Fruit fly (Drosophila melanogaster) whole organism, embryonic: Measurements from ENCODE around the gene CG31922.

Experiments
- BEAF-32 ChIP-seq: fragments of 200-800 bp; sonication (Bioruptor generic); optimal IDR thresholded peaks from 3 replicates; lab custom pipeline; 2017; ENCODE audit warnings: missing biosample characterization, missing genetic modification characterization, mild to moderate bottlenecking, moderate library complexity, missing genetic modification reagents
- CG10267 ChIP-seq: fragments of 200-800 bp; sonication (Bioruptor generic); optimal IDR thresholded peaks from 2 replicates; lab custom pipeline; 2018; ENCODE audit warnings: missing biosample characterization, mild to moderate bottlenecking, missing genetic modification characterization, moderate library complexity
- CG10366 ChIP-seq: fragments of 200-800 bp; sonication (Bioruptor generic); IDR thresholded peaks from 2 replicates; pipeline ENCODE4 v1.3.6; 2022; ENCODE audit warnings: missing biosample characterization, missing genetic modification characterization
- CG10959 ChIP-seq: fragments of 200-800 bp; sonication (Bioruptor generic); IDR thresholded peaks from 2 replicates; pipeline ENCODE4 v1.3.6; 2022; ENCODE audit warnings: missing biosample characterization, missing genetic modification characterization
- CG10979 ChIP-seq: fragments of 200-800 bp; sonication (Bioruptor generic); optimal IDR thresholded peaks from 2 replicates; lab custom pipeline; 2018; ENCODE audit warnings: missing biosample characterization, mild to moderate bottlenecking, missing genetic modification characterization, moderate library complexity
- CG11398 ChIP-seq: fragments of 200-800 bp; sonication (Bioruptor generic); optimal IDR thresholded peaks from 2 replicates; lab custom pipeline; 2016; ENCODE audit warnings: missing biosample characterization, missing genetic modification characterization
- CG12155 ChIP-seq: fragments of 200-800 bp; sonication (Bioruptor generic); optimal IDR thresholded peaks from 3 replicates; lab custom pipeline; 2016; ENCODE audit warnings: missing biosample characterization, missing genetic modification characterization
- CG12942 ChIP-seq: fragments of 200-800 bp; sonication (Bioruptor generic); optimal IDR thresholded peaks from 3 replicates; lab custom pipeline; 2016; ENCODE audit warnings: missing biosample characterization, missing genetic modification characterization
- CG13123 ChIP-seq: fragments of 200-800 bp; sonication (Bioruptor generic); optimal IDR thresholded peaks from 2 replicates; lab custom pipeline; 2016; ENCODE audit warnings: missing biosample characterization, missing genetic modification characterization
- CG17912 ChIP-seq: fragments of 200-800 bp; sonication (Bioruptor generic); optimal IDR thresholded peaks from 2 replicates; lab custom pipeline; 2018; ENCODE audit warnings: missing biosample characterization, mild to moderate bottlenecking, missing genetic modification characterization
- CG2120 ChIP-seq: fragments of 200-800 bp; sonication (Bioruptor generic); optimal IDR thresholded peaks from 3 replicates; lab custom pipeline; 2016; ENCODE audit warnings: missing biosample characterization, missing genetic modification characterization
- CG2202 ChIP-seq: fragments of 200-800 bp; sonication (Bioruptor generic); optimal IDR thresholded peaks from 2 replicates; lab custom pipeline; 2018; ENCODE audit warnings: missing biosample characterization, mild to moderate bottlenecking, missing genetic modification characterization
- CG30020 ChIP-seq: fragments of 200-800 bp; optimal IDR thresholded peaks from 2 replicates; lab custom pipeline; 2019; ENCODE audit warnings: missing biosample characterization, mild to moderate bottlenecking, missing genetic modification characterization, moderate library complexity
- CG6765 ChIP-seq: fragments of 200-800 bp; sonication (Bioruptor generic); optimal IDR thresholded peaks from 3 replicates; lab custom pipeline; 2017; ENCODE audit warnings: missing biosample characterization, mild to moderate bottlenecking, missing genetic modification characterization
- CG7556 ChIP-seq: fragments of 200-800 bp; sonication (Bioruptor generic); optimal IDR thresholded peaks from 2 replicates; lab custom pipeline; 2017; ENCODE audit warnings: missing biosample characterization, mild to moderate bottlenecking, missing genetic modification characterization
- CG7963 ChIP-seq: fragments of 200-800 bp; sonication (Bioruptor generic); IDR thresholded peaks from 3 replicates; pipeline ENCODE4 v1.3.6; 2022; ENCODE audit warnings: missing biosample characterization, missing genetic modification characterization; ENCODE audit not compliant: partially characterized antibody
- CG7987 ChIP-seq: fragments of 200-800 bp; sonication (Bioruptor generic); optimal IDR thresholded peaks from 2 replicates; lab custom pipeline; 2018; ENCODE audit warnings: missing biosample characterization, mild to moderate bottlenecking, missing genetic modification characterization, moderate library complexity
- CG8359 ChIP-seq: fragments of 200-800 bp; sonication (Bioruptor generic); optimal IDR thresholded peaks from 2 replicates; lab custom pipeline; 2017; ENCODE audit warnings: missing biosample characterization, mild to moderate bottlenecking, missing genetic modification characterization, borderline replicate concordance
- CG8478 ChIP-seq: fragments of >200 bp; optimal IDR thresholded peaks from 2 replicates; lab custom pipeline; 2018
- CG9215 ChIP-seq: fragments of 200-800 bp; sonication (Bioruptor generic); IDR thresholded peaks from 2 replicates; pipeline ENCODE4 v1.3.6; 2022; ENCODE audit warnings: missing biosample characterization, missing genetic modification characterization
- CG9727 ChIP-seq: fragments of 200-800 bp; sonication (Bioruptor generic); optimal IDR thresholded peaks from 3 replicates; lab custom pipeline; 2017; ENCODE audit warnings: missing biosample characterization, mild to moderate bottlenecking, missing genetic modification characterization
- Dad ChIP-seq: fragments of 200-800 bp; sonication (Bioruptor generic); optimal IDR thresholded peaks from 3 replicates; lab custom pipeline; 2016; ENCODE audit warnings: missing biosample characterization, missing genetic modification characterization
- H15 ChIP-seq: fragments of 200-800 bp; sonication (Bioruptor generic); IDR thresholded peaks from 3 replicates; pipeline ENCODE4 v1.3.6; 2022; ENCODE audit warnings: missing biosample characterization, missing genetic modification characterization
- HLH4C ChIP-seq: fragments of 200-800 bp; sonication (Bioruptor generic); IDR thresholded peaks from 3 replicates; pipeline ENCODE4 v1.3.6; 2022; ENCODE audit warnings: missing biosample characterization, missing genetic modification characterization; ENCODE audit not compliant: partially characterized antibody
- Hr51 ChIP-seq, 2 experiments: fragments of 200-800 bp; sonication (Bioruptor generic); optimal IDR thresholded peaks; 2 replicates in 1 of 2; 3 replicates in 1 of 2; lab custom pipeline; 2016 to 2018; ENCODE audit warnings: missing biosample characterization in 2 of 2, missing genetic modification characterization in 2 of 2, mild to moderate bottlenecking in 1 of 2, moderate library complexity in 1 of 2
- Kr ChIP-seq: fragments of 200-800 bp; sonication (Bioruptor generic); optimal IDR thresholded peaks from 2 replicates; lab custom pipeline; 2017; ENCODE audit warnings: missing biosample characterization, mild to moderate bottlenecking, missing genetic modification characterization
- Lpt ChIP-seq: fragments of >200 bp; optimal IDR thresholded peaks from 2 replicates; lab custom pipeline; 2018; ENCODE audit warnings: missing biosample characterization, missing genetic modification characterization
- MESR4 ChIP-seq: fragments of 200-800 bp; sonication (Bioruptor generic); optimal IDR thresholded peaks from 2 replicates; lab custom pipeline; 2018; ENCODE audit warnings: missing biosample characterization, mild to moderate bottlenecking, missing genetic modification characterization, moderate library complexity
- MTF-1 ChIP-seq: fragments of 200-800 bp; sonication (Bioruptor generic); optimal IDR thresholded peaks from 2 replicates; lab custom pipeline; 2018; ENCODE audit warnings: missing biosample characterization, mild to moderate bottlenecking, missing genetic modification characterization, borderline replicate concordance
- Myb ChIP-seq: fragments of 200-800 bp; sonication (Bioruptor generic); optimal IDR thresholded peaks from 2 replicates; lab custom pipeline; 2016; ENCODE audit warnings: missing biosample characterization, missing genetic modification characterization
- Optix ChIP-seq: fragments of 200-800 bp; sonication (Bioruptor generic); IDR thresholded peaks from 3 replicates; pipeline ENCODE4 v1.3.6; 2022; ENCODE audit warnings: missing biosample characterization, missing genetic modification characterization
- Vsx1 ChIP-seq: fragments of 200-800 bp; sonication (Bioruptor generic); optimal IDR thresholded peaks from 2 replicates; lab custom pipeline; 2017; ENCODE audit warnings: missing biosample characterization, mild to moderate bottlenecking, missing genetic modification characterization, missing genetic modification reagents
- amos ChIP-seq: fragments of 200-800 bp; sonication (Bioruptor generic); IDR thresholded peaks from 2 replicates; pipeline ENCODE4 v1.3.6; 2022; ENCODE audit warnings: missing biosample characterization, missing genetic modification characterization; ENCODE audit not compliant: partially characterized antibody
- bcd ChIP-seq: fragments of 200-800 bp; sonication (Bioruptor generic); optimal IDR thresholded peaks from 2 replicates; lab custom pipeline; 2017; ENCODE audit warnings: missing biosample characterization, mild to moderate bottlenecking, missing genetic modification characterization
- br ChIP-seq: fragments of >200 bp; optimal IDR thresholded peaks from 2 replicates; lab custom pipeline; 2017
- cg ChIP-seq: fragments of 200-800 bp; sonication (Bioruptor generic); optimal IDR thresholded peaks from 3 replicates; lab custom pipeline; 2019; ENCODE audit warnings: missing biosample characterization, mild to moderate bottlenecking, missing genetic modification characterization, moderate library complexity
- chn ChIP-seq: fragments of 200-800 bp; sonication (Bioruptor generic); optimal IDR thresholded peaks from 2 replicates; lab custom pipeline; 2016; ENCODE audit warnings: missing biosample characterization, missing genetic modification characterization
- corto ChIP-seq: fragments of 200-800 bp; sonication (Bioruptor generic); optimal IDR thresholded peaks from 2 replicates; lab custom pipeline; 2016; ENCODE audit warnings: missing biosample characterization, mild to moderate bottlenecking, missing genetic modification characterization, moderate library complexity
- esg ChIP-seq: fragments of 200-800 bp; sonication (Bioruptor generic); conservative IDR thresholded peaks from 2 replicates; pipeline ENCODE4 v1.3.6; 2022; ENCODE audit warnings: missing biosample characterization, missing genetic modification characterization
- eyg ChIP-seq: fragments of 200-800 bp; sonication (Bioruptor generic); optimal IDR thresholded peaks from 3 replicates; lab custom pipeline; 2016; ENCODE audit warnings: missing biosample characterization, missing genetic modification characterization
- fd96Cb ChIP-seq: fragments of 200-800 bp; sonication (Bioruptor generic); optimal IDR thresholded peaks from 2 replicates; lab custom pipeline; 2018; ENCODE audit warnings: missing biosample characterization, mild to moderate bottlenecking, missing genetic modification characterization, moderate library complexity
- gcm ChIP-seq: fragments of 200-800 bp; sonication (Bioruptor generic); optimal IDR thresholded peaks from 2 replicates; lab custom pipeline; 2019; ENCODE audit warnings: missing biosample characterization, mild to moderate bottlenecking, missing genetic modification characterization, moderate library complexity
- knrl ChIP-seq: fragments of 200-800 bp; sonication (Bioruptor generic); IDR thresholded peaks from 3 replicates; pipeline ENCODE4 v1.3.6; 2022; ENCODE audit warnings: missing biosample characterization, missing genetic modification characterization; ENCODE audit not compliant: partially characterized antibody
- psq ChIP-seq: fragments of 200-800 bp; sonication (Bioruptor generic); optimal IDR thresholded peaks from 2 replicates; lab custom pipeline; 2017; ENCODE audit warnings: missing biosample characterization, missing genetic modification characterization
- sens-2 ChIP-seq: fragments of 200-800 bp; sonication (Bioruptor generic); IDR thresholded peaks from 2 replicates; pipeline ENCODE4 v1.3.6; 2022; ENCODE audit warnings: missing biosample characterization, missing genetic modification characterization
- sim ChIP-seq: fragments of 200-800 bp; sonication (Bioruptor generic); IDR thresholded peaks from 2 replicates; pipeline ENCODE4 v1.3.6; 2022; ENCODE audit warnings: missing biosample characterization, missing genetic modification characterization
- trem ChIP-seq: fragments of 200-800 bp; optimal IDR thresholded peaks from 3 replicates; lab custom pipeline; 2019; ENCODE audit warnings: missing biosample characterization, mild to moderate bottlenecking, missing genetic modification characterization, moderate library complexity
- tup ChIP-seq: fragments of 200-800 bp; sonication (Bioruptor generic); optimal IDR thresholded peaks from 2 replicates; lab custom pipeline; 2016; ENCODE audit warnings: missing biosample characterization, mild to moderate bottlenecking, missing genetic modification characterization, moderate library complexity
- tx ChIP-seq: fragments of 200-800 bp; sonication (Bioruptor generic); optimal IDR thresholded peaks from 2 replicates; lab custom pipeline; 2016; ENCODE audit warnings: missing biosample characterization, missing genetic modification characterization
- usp ChIP-seq: fragments of >200 bp; optimal IDR thresholded peaks from 2 replicates; lab custom pipeline; 2017; ENCODE audit warnings: missing biosample characterization, missing genetic modification characterization
- vvl ChIP-seq: fragments of 200-800 bp; sonication (Bioruptor generic); IDR thresholded peaks from 2 replicates; pipeline ENCODE4 v1.3.6; 2022; ENCODE audit warnings: missing biosample characterization, missing genetic modification characterization
- zf30C ChIP-seq: fragments of 200-800 bp; sonication (Bioruptor generic); optimal IDR thresholded peaks from 3 replicates; lab custom pipeline; 2018; ENCODE audit warnings: missing biosample characterization, mild to moderate bottlenecking, missing genetic modification characterization

CG31922 gene

DNA sequence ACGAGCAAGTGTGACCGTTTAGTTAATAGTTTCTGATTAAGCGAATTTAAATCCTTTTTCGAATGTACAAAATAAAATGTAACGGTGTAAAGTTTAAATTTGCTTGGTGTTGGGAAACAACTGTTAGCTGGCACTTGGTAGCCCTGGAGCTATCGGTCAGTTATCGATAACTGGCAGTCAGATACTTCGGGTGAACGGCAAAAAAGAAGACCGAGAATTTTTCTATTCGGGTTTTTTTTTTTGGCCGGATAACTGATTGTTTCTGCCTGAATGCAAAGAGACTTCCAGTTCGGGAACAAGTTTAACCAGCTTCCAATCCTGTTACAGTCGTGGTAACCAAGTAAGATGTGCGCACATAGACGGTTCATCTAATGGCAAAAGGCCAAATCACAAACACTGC, 7.5 kb downstream of the CG31922 start, which contains the start of gene CG4896 (continued):
- no peak for TF ChIP-seq CG7556 (GFP tag; lab: Kevin White, UChicago)
- no peak for TF ChIP-seq Hr51 (GFP tag; optimal IDR thresholded peaks at IDR 0.05; lab: Kevin White, UChicago)
- TF ChIP-seq Dad (GFP tag; lab: Kevin White, UChicago) = no peak
- TF ChIP-seq sim (GFP tag; lab: Robert Waterston, UW) = no peak
- TF ChIP-seq trem (tag; lab: Kevin White, UChicago) = no peak
- TF ChIP-seq CG9215 (GFP tag; lab: Robert Waterston, UW) = no peak
- no peak for TF ChIP-seq Lpt
- TF ChIP-seq CG9727 (GFP tag; lab: Kevin White, UChicago) = no peak
- TF ChIP-seq Myb (GFP tag; lab: Kevin White, UChicago) = peak; percentile 99
- TF ChIP-seq CG11398 (GFP tag; lab: Kevin White, UChicago) = no peak
- TF ChIP-seq Vsx1 = no peak
- no peak for TF ChIP-seq bcd (GFP tag; lab: Kevin White, UChicago)
- TF ChIP-seq cg = no peak
- no peak for TF ChIP-seq MTF-1 (GFP tag; lab: Kevin White, UChicago)
- TF ChIP-seq sens-2 (GFP tag; lab: Robert Waterston, UW) = no peak
- TF ChIP-seq CG2202 (tag; lab: Kevin White, UChicago) = no peak
- TF ChIP-seq CG13123 (GFP tag; lab: Kevin White, UChicago) = no peak
- no peak for TF ChIP-seq CG7987 (GFP tag; lab: Kevin White, UChicago)
- TF ChIP-seq br (lab: Kevin White, UChicago) = no peak
- TF ChIP-seq CG12942 (GFP tag; lab: Kevin White, UChicago) = no peak
- TF ChIP-seq vvl = peak; percentile 63
- TF ChIP-seq zf30C (GFP tag; lab: Kevin White, UChicago) = no peak
- TF ChIP-seq BEAF-32 (GFP tag; lab: Kevin White, UChicago) = peak; percentile 66
- no peak for TF ChIP-seq CG6765 (GFP tag; lab: Kevin White, UChicago)
- TF ChIP-seq CG12155 (GFP tag; lab: Kevin White, UChicago) = no peak
- no peak for TF ChIP-seq esg (GFP tag; lab: Robert Waterston, UW)
- no peak for TF ChIP-seq chn (GFP tag; lab: Kevin White, UChicago)
- TF ChIP-seq CG2120 (GFP tag; lab: Kevin White, UChicago) = no peak
- peak; percentile 93 for TF ChIP-seq CG10267 (tag; lab: Kevin White, UChicago)
- no peak for TF ChIP-seq CG30020 (tag; lab: Kevin White, UChicago)
- TF ChIP-seq Kr (GFP tag; lab: Kevin White, UChicago) = no peak
- no peak for TF ChIP-seq usp (GFP tag; lab: Kevin White, UChicago)
- no peak for TF ChIP-seq CG8359 (GFP tag; lab: Kevin White, UChicago)
- peak; percentile 74 for TF ChIP-seq MESR4
- no peak for TF ChIP-seq tup
- TF ChIP-seq CG10959 (GFP tag; lab: Robert Waterston, UW) = no peak
- TF ChIP-seq CG17912 (GFP tag; lab: Kevin White, UChicago) = no peak
- no peak for TF ChIP-seq psq (GFP tag; lab: Kevin White, UChicago)
- TF ChIP-seq HLH4C = peak; percentile 66
- TF ChIP-seq tx (GFP tag; lab: Kevin White, UChicago) = no peak
- no peak for TF ChIP-seq fd96Cb (tag; lab: Kevin White, UChicago)
- TF ChIP-seq corto (GFP tag; lab: Kevin White, UChicago) = no peak
- TF ChIP-seq CG7963 = peak; percentile 66; the same call in 2 of the 3 replicates
- peak; percentile 48; the same call in 2 of the 3 replicates for TF ChIP-seq knrl (GFP tag; lab: Robert Waterston, UW)
- no peak for TF ChIP-seq eyg (GFP tag; lab: Kevin White, UChicago)
- no peak for TF ChIP-seq H15 (GFP tag; lab: Robert Waterston, UW)
- TF ChIP-seq amos (GFP tag; lab: Robert Waterston, UW) = peak; percentile 70
- TF ChIP-seq CG8478 (lab: Kevin White, UChicago) = no peak
- TF ChIP-seq gcm (GFP tag; lab: Kevin White, UChicago) = no peak
- no peak for TF ChIP-seq CG10366 (GFP tag; lab: Robert Waterston, UW)
- no peak for TF ChIP-seq CG10979 (tag; lab: Kevin White, UChicago)
- no peak for TF ChIP-seq Optix (GFP tag; lab: Robert Waterston, UW)
